Worm (Caenorhabditis elegans) whole organism, L3 larva: Measurements from ENCODE around the gene rec-8.

ENCODE experiments used
- aly-2 ChIP-seq: fragments of 150-350 bp; optimal IDR thresholded peaks from 2 replicates; lab custom pipeline; 2014; ENCODE audit warnings: missing biosample characterization, missing genetic modification characterization
- ceh-82 ChIP-seq: fragments of 150-350 bp; optimal IDR thresholded peaks from 2 replicates; lab custom pipeline; 2014; ENCODE audit warnings: missing biosample characterization, missing genetic modification characterization
- egl-27 ChIP-seq: sonication (generic microtip); optimal IDR thresholded peaks from 4 replicates; lab custom pipeline; 2017; ENCODE audit warnings: missing biosample characterization, missing genetic modification reagents, missing genetic modification characterization
- fkh-10 ChIP-seq: sonication (generic microtip); optimal IDR thresholded peaks from 2 replicates; lab custom pipeline; 2017; ENCODE audit warnings: missing biosample characterization, missing genetic modification reagents, missing genetic modification characterization
- nhr-28 ChIP-seq: fragments of 150-350 bp; optimal IDR thresholded peaks from 2 replicates; lab custom pipeline; 2014; ENCODE audit warnings: missing biosample characterization, missing genetic modification characterization
- skn-1 ChIP-seq: fragments of 150-350 bp; optimal IDR thresholded peaks from 2 replicates; lab custom pipeline; 2014; ENCODE audit warnings: missing biosample characterization, missing genetic modification characterization
- unc-62 ChIP-seq: fragments of 150-350 bp; sonication (generic microtip); optimal IDR thresholded peaks from 4 replicates; lab custom pipeline; 2014; ENCODE audit warnings: missing biosample characterization, missing genetic modification reagents, missing genetic modification characterization
- zag-1 ChIP-seq: fragments of 150-350 bp; optimal IDR thresholded peaks from 2 replicates; lab custom pipeline; 2014; ENCODE audit warnings: missing biosample characterization, missing genetic modification characterization
- ztf-4 ChIP-seq: fragments of 150-350 bp; optimal IDR thresholded peaks from 2 replicates; lab custom pipeline; 2014; ENCODE audit warnings: missing biosample characterization, missing genetic modification characterization

ce11 chrIV:13309636-13310035, 43.4 kb downstream of the rec-8 start:
- no peak for TF ChIP-seq nhr-28 (tag; lab: Kevin White, UChicago)
- TF ChIP-seq skn-1 (tag; lab: Kevin White, UChicago) = no peak
- TF ChIP-seq aly-2 = no peak
- no peak for TF ChIP-seq fkh-10 (GFP tag; lab: Kevin White, UChicago)
- no peak for TF ChIP-seq ceh-82 (tag; lab: Kevin White, UChicago)
- no peak for TF ChIP-seq unc-62 (GFP tag; lab: Kevin White, UChicago)
- TF ChIP-seq zag-1 (tag; lab: Kevin White, UChicago) = no peak
- TF ChIP-seq egl-27 (tag; lab: Kevin White, UChicago) = no peak
- TF ChIP-seq ztf-4 = no peak
